Worm (Caenorhabditis elegans): ENCODE results near the gene ins-12.

DNA sequence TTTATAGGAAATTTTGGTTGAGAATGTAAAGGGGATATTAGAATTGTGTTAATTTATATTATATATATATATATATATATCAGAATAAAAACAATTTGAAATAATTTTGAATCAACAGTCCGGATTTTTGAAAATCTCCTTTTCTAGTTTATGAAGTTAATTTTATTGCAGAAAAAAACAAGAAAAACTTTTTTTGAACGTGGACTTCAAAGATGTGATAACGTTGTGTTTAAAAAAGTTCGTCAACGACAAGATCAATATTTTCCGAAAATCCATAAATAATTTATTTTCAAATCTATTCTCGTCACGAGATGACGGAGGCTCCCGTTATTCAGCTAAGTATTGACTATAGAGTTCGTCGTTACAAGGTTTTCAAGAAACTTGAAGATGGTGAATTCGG is 16.9 kb upstream of the ins-12 start, which contains the start of gene C17C3.11:
- TF ChIP-seq ceh-24 (tag; optimal IDR thresholded peaks at IDR 0.05) (no peak), F13H6.1 (tag; optimal IDR thresholded peaks at IDR 0.05) (no peak), ztf-16 (tag; optimal IDR thresholded peaks at IDR 0.05) (no peak), zip-5 (tag; optimal IDR thresholded peaks at IDR 0.05) (no peak), nfya-1 (tag; optimal IDR thresholded peaks at IDR 0.05) (no peak), C08G9.2 (tag; optimal IDR thresholded peaks at IDR 0.05) (no peak), elt-2 (tag; optimal IDR thresholded peaks at IDR 0.05) (no peak), unc-42 (tag; optimal IDR thresholded peaks at IDR 0.05) (no peak)

All from whole organism, late embryonic.